Worm (Caenorhabditis elegans): ENCODE results near the gene R05G6.10.

The R05G6.10 gene

DNA sequence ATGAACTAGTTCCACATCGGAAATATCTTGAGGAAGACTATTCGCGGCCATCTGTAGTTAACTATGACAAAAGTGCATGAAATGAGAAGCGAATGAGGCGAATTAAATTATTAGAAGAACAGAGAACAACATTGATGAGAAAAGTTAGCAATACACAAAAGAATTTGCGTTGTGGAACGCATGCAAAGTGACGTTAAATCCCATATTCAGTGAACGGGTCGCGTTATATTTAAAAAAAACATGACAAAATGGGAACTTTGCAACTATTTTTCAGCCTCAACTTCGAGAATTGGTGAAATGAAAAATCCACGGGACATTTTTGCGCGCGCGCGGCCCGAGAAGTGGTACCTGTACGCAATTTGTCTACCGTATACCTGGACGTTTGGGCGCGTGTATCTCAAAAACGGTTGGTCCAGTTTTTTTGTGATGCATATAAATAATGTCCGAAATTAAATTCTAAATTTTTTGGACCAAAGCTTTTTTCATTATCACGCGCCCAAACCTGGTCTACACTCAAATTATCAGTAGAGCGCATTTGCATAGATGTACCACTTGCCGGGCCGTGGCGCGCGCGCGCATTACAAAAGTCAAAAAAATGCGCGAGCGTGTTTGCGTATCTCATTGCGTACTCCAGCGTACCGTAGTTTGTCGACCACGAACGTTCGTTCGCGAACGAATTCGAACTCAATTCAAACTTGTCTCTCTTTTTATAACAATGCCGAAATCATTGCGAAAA is 5.7 kb upstream of the R05G6.10 start, which contains the start of the genes cdd-2 and oef-1:
Gene cdd-2 (minus strand): TSS at position 51 of the 736 bp plus-strand sequence.
Gene oef-1 (plus strand): TSS at position 575 of the 736 bp plus-strand sequence.
- TF ChIP-seq mdl-1 (tag; optimal IDR thresholded peaks at IDR 0.05) (no peak), alr-1 (tag; optimal IDR thresholded peaks at IDR 0.05) (no peak), ama-1 (optimal IDR thresholded peaks at IDR 0.05) (no peak), egl-27 (tag; optimal IDR thresholded peaks at IDR 0.05) (no peak), nhr-10 (tag; optimal IDR thresholded peaks at IDR 0.05) (no peak), sma-9 (GFP tag; optimal IDR thresholded peaks at IDR 0.05) (no peak), sma-9 (tag; optimal IDR thresholded peaks at IDR 0.05) (no peak), mab-5 (tag; optimal IDR thresholded peaks at IDR 0.05) (no peak), ZK546.5 (tag; optimal IDR thresholded peaks at IDR 0.05) (no peak), elt-3 (tag; optimal IDR thresholded peaks at IDR 0.05) (no peak), ztf-11 (tag; optimal IDR thresholded peaks at IDR 0.05) (no peak), unc-62 (GFP tag; optimal IDR thresholded peaks at IDR 0.05) (no peak), Y55F3AM.14 (GFP tag; optimal IDR thresholded peaks at IDR 0.05) (no peak), nhr-129 (tag; optimal IDR thresholded peaks at IDR 0.05) (no peak), zag-1 (tag; optimal IDR thresholded peaks at IDR 0.05) (no peak), nhr-237 (tag; optimal IDR thresholded peaks at IDR 0.05) (no peak), lsy-2 (tag; optimal IDR thresholded peaks at IDR 0.05) (no peak), fos-1 (tag; optimal IDR thresholded peaks at IDR 0.05) (no peak), skn-1 (tag; optimal IDR thresholded peaks at IDR 0.05) (no peak)

DNA sequence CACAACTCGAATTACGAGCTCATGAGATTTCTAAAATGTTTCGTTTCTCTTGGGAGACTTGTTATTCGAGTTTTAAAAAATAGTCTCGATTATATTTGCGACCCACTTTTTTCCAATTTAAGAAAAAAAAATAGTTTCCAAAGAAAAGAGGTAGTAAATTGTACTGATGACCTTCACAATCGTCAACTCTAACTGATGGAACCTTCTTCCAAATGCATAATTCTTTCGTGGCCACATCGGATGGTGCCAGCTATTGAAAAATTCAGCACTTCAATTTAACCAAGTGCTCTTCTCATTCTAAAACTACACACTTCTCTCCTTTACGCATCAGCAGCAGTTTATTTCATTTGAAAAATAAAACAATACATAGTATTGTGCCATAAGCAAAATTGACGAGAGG is 1.3 kb upstream of the R05G6.10 start:
- TF ChIP-seq elt-3 (tag; optimal IDR thresholded peaks at IDR 0.05) (no peak), nhr-10 (tag; optimal IDR thresholded peaks at IDR 0.05) (no peak), dmd-4 (tag; optimal IDR thresholded peaks at IDR 0.05) (no peak), R02D3.7 (tag; optimal IDR thresholded peaks at IDR 0.05) (no peak), lin-13 (GFP tag; optimal IDR thresholded peaks at IDR 0.05) (no peak), sma-3 (GFP tag; optimal IDR thresholded peaks at IDR 0.05) (no peak), lsy-2 (tag; optimal IDR thresholded peaks at IDR 0.05) (no peak), F13H6.1 (tag; optimal IDR thresholded peaks at IDR 0.05) (no peak), lin-11 (tag; optimal IDR thresholded peaks at IDR 0.05) (no peak), ceh-16 (tag; optimal IDR thresholded peaks at IDR 0.05) (no peak), nhr-25 (tag; optimal IDR thresholded peaks at IDR 0.05) (no peak), aly-2 (tag; optimal IDR thresholded peaks at IDR 0.05) (no peak), gmeb-1 (tag; optimal IDR thresholded peaks at IDR 0.05) (no peak), nhr-21 (tag; optimal IDR thresholded peaks at IDR 0.05) (no peak), sma-9 (GFP tag; optimal IDR thresholded peaks at IDR 0.05) (no peak), sma-9 (tag; optimal IDR thresholded peaks at IDR 0.05) (no peak), egl-27 (tag; optimal IDR thresholded peaks at IDR 0.05) (no peak), nhr-237 (tag; optimal IDR thresholded peaks at IDR 0.05) (no peak), nhr-23 (tag; optimal IDR thresholded peaks at IDR 0.05) (no peak), nhr-77 (tag; optimal IDR thresholded peaks at IDR 0.05) (no peak)

- TF ChIP-seq nhr-25 (tag; optimal IDR thresholded peaks at IDR 0.05) (no peak), lin-39 (tag; optimal IDR thresholded peaks at IDR 0.05) (no peak), mdl-1 (tag; optimal IDR thresholded peaks at IDR 0.05) (no peak), egl-27 (tag; optimal IDR thresholded peaks at IDR 0.05) (no peak), ceh-82 (tag; optimal IDR thresholded peaks at IDR 0.05) (no peak), blmp-1 (tag; optimal IDR thresholded peaks at IDR 0.05; ENCODE audit: insufficient read depth) (no peak), mbf-1 (tag; optimal IDR thresholded peaks at IDR 0.05) (no peak), aly-2 (tag; optimal IDR thresholded peaks at IDR 0.05) (no peak), sma-9 (GFP tag; optimal IDR thresholded peaks at IDR 0.05) (no peak), sma-9 (tag; optimal IDR thresholded peaks at IDR 0.05) (no peak), ztf-1 (GFP tag; conservative IDR thresholded peaks at IDR 0.05) (no peak), nhr-77 (tag; optimal IDR thresholded peaks at IDR 0.05) (no peak), ZK546.5 (tag; optimal IDR thresholded peaks at IDR 0.05) (no peak), ama-1 (optimal IDR thresholded peaks at IDR 0.05) (no peak), nhr-21 (tag; optimal IDR thresholded peaks at IDR 0.05) (no peak), fos-1 (tag; optimal IDR thresholded peaks at IDR 0.05) (no peak), ceh-16 (tag; optimal IDR thresholded peaks at IDR 0.05) (no peak), R02D3.7 (tag; optimal IDR thresholded peaks at IDR 0.05) (no peak), ztf-11 (tag; optimal IDR thresholded peaks at IDR 0.05) (no peak)
These were observed 10.0 kb downstream of the R05G6.10 start, which contains the start of gene R05G6.1 for ce11 chrIV:7532360-7532759. R05G6.1 (plus strand) TSS chrIV:7532660.
